Worm (Caenorhabditis elegans): Measurements from ENCODE around the gene igeg-2.
A peak's percentile ranks its signal among the peaks of the same experiment; 100 is the strongest.

Gene igeg-2

ce11 chrX:11472953-11473671 is 26.7 kb upstream of the igeg-2 start:
- TF ChIP-seq sem-4 (tag; optimal IDR thresholded peaks at IDR 0.05), result peak; percentile 4
- peak; percentile 81 for TF ChIP-seq mab-5 (tag; optimal IDR thresholded peaks at IDR 0.05)
- TF ChIP-seq fos-1 (tag; optimal IDR thresholded peaks at IDR 0.05), result no peak
- TF ChIP-seq snpc-4 (tag; optimal IDR thresholded peaks at IDR 0.05), result no peak
- peak; percentile 84 for TF ChIP-seq Y55F3AM.14 (GFP tag; optimal IDR thresholded peaks at IDR 0.05)
- peak; percentile 57 to 86 for TF ChIP-seq mdl-1 (tag; optimal IDR thresholded peaks at IDR 0.05)
- TF ChIP-seq lsy-2 (tag; optimal IDR thresholded peaks at IDR 0.05), result peak; percentile 12 to 56
- TF ChIP-seq nhr-129 (tag; optimal IDR thresholded peaks at IDR 0.05), result peak; percentile 66
- TF ChIP-seq ceh-82 (tag; optimal IDR thresholded peaks at IDR 0.05), result peak; percentile 10
- TF ChIP-seq zag-1 (tag; optimal IDR thresholded peaks at IDR 0.05), result peak; percentile 55
- TF ChIP-seq crh-2 (tag; optimal IDR thresholded peaks at IDR 0.05), result peak; percentile 43
- TF ChIP-seq sma-9 (GFP tag; optimal IDR thresholded peaks at IDR 0.05), result peak; percentile 62
- no peak for TF ChIP-seq sma-9 (tag; optimal IDR thresholded peaks at IDR 0.05)
- peak; percentile 56 for TF ChIP-seq C34F6.9 (tag; optimal IDR thresholded peaks at IDR 0.05)
- TF ChIP-seq ztf-11 (tag; optimal IDR thresholded peaks at IDR 0.05), result no peak
- peak; percentile 5 for TF ChIP-seq ztf-4 (tag; optimal IDR thresholded peaks at IDR 0.05)
- peak; percentile 42 for TF ChIP-seq unc-55 (GFP tag; optimal IDR thresholded peaks at IDR 0.05)
- TF ChIP-seq ztf-1 (GFP tag; conservative IDR thresholded peaks at IDR 0.05), result 0 out of 2 replicates have a peak, but pooled peaks have one; percentile 21
- TF ChIP-seq F13H6.1 (tag; optimal IDR thresholded peaks at IDR 0.05), result peak; percentile 85
- TF ChIP-seq lin-11 (tag; optimal IDR thresholded peaks at IDR 0.05), result no peak

ce11 chrX:11472407-11472806 is 26.0 kb upstream of the igeg-2 start:
- TF ChIP-seq ceh-16 (tag; optimal IDR thresholded peaks at IDR 0.05), result no peak
- peak; percentile 1 for TF ChIP-seq crh-2 (tag; optimal IDR thresholded peaks at IDR 0.05)
- TF ChIP-seq nhr-11 (tag; optimal IDR thresholded peaks at IDR 0.05), result no peak

ce11 chrX:11471893-11472292 is 25.5 kb upstream of the igeg-2 start:
- peak; percentile 17 for TF ChIP-seq snpc-4 (tag; optimal IDR thresholded peaks at IDR 0.05)
- no peak for TF ChIP-seq elt-3 (tag; optimal IDR thresholded peaks at IDR 0.05)
- no peak for TF ChIP-seq mbf-1 (tag; optimal IDR thresholded peaks at IDR 0.05)
- TF ChIP-seq unc-62 (GFP tag; optimal IDR thresholded peaks at IDR 0.05), result no peak
- peak; percentile 72 for TF ChIP-seq sem-4 (tag; optimal IDR thresholded peaks at IDR 0.05)
- peak; percentile 13 for TF ChIP-seq sma-3 (GFP tag; optimal IDR thresholded peaks at IDR 0.05)
- TF ChIP-seq nhr-25 (tag; optimal IDR thresholded peaks at IDR 0.05), result peak; percentile 63
- TF ChIP-seq crh-2 (tag; optimal IDR thresholded peaks at IDR 0.05), result peak; percentile 77
- TF ChIP-seq nhr-237 (tag; optimal IDR thresholded peaks at IDR 0.05), result no peak
- TF ChIP-seq nhr-11 (tag; optimal IDR thresholded peaks at IDR 0.05), result no peak
- TF ChIP-seq dmd-4 (tag; optimal IDR thresholded peaks at IDR 0.05), result no peak
- TF ChIP-seq mab-5 (tag; optimal IDR thresholded peaks at IDR 0.05), result no peak
- no peak for TF ChIP-seq peb-1 (tag; optimal IDR thresholded peaks at IDR 0.05)
- TF ChIP-seq ztf-1 (GFP tag; conservative IDR thresholded peaks at IDR 0.05), result no peak
- TF ChIP-seq ZK546.5 (tag; optimal IDR thresholded peaks at IDR 0.05), result no peak
- peak; percentile 87 for TF ChIP-seq F13H6.1 (tag; optimal IDR thresholded peaks at IDR 0.05)
- peak; percentile 82 for TF ChIP-seq C34F6.9 (tag; optimal IDR thresholded peaks at IDR 0.05)
- no peak for TF ChIP-seq nhr-12 (tag; optimal IDR thresholded peaks at IDR 0.05)
- no peak for TF ChIP-seq nhr-23 (tag; optimal IDR thresholded peaks at IDR 0.05)
- TF ChIP-seq lin-11 (tag; optimal IDR thresholded peaks at IDR 0.05), result peak; percentile 73
- no peak for TF ChIP-seq gmeb-1 (tag; optimal IDR thresholded peaks at IDR 0.05)
- TF ChIP-seq skn-1 (tag; optimal IDR thresholded peaks at IDR 0.05), result no peak
- no peak for TF ChIP-seq ceh-82 (tag; optimal IDR thresholded peaks at IDR 0.05)
- peak; percentile 85 for TF ChIP-seq sma-9 (GFP tag; optimal IDR thresholded peaks at IDR 0.05)
- TF ChIP-seq sma-9 (tag; optimal IDR thresholded peaks at IDR 0.05), result no peak
- peak; percentile 84 for TF ChIP-seq nhr-129 (tag; optimal IDR thresholded peaks at IDR 0.05)
- no peak for TF ChIP-seq nhr-77 (tag; optimal IDR thresholded peaks at IDR 0.05)
- no peak for TF ChIP-seq elt-1 (tag; optimal IDR thresholded peaks at IDR 0.05)
- TF ChIP-seq nhr-6 (tag; optimal IDR thresholded peaks at IDR 0.05), result peak; percentile 79
- TF ChIP-seq ama-1 (optimal IDR thresholded peaks at IDR 0.05), result peak; percentile 56
- peak; percentile 72 to 82 for TF ChIP-seq mdl-1 (tag; optimal IDR thresholded peaks at IDR 0.05)
- peak; percentile 62 for TF ChIP-seq fos-1 (tag; optimal IDR thresholded peaks at IDR 0.05)
- peak; percentile 86 for TF ChIP-seq ztf-4 (tag; optimal IDR thresholded peaks at IDR 0.05)
- no peak for TF ChIP-seq lin-39 (tag; optimal IDR thresholded peaks at IDR 0.05)
- TF ChIP-seq nhr-10 (tag; optimal IDR thresholded peaks at IDR 0.05), result no peak
- TF ChIP-seq blmp-1 (tag; optimal IDR thresholded peaks at IDR 0.05; ENCODE audit: insufficient read depth), result peak; percentile 49
- TF ChIP-seq aly-2 (tag; optimal IDR thresholded peaks at IDR 0.05), result no peak
- TF ChIP-seq egl-27 (tag; optimal IDR thresholded peaks at IDR 0.05), result peak; percentile 19
- TF ChIP-seq unc-39 (tag; optimal IDR thresholded peaks at IDR 0.05), result no peak
- TF ChIP-seq lsy-2 (tag; optimal IDR thresholded peaks at IDR 0.05), result peak in 1 of 2 experiments; percentile 77
- TF ChIP-seq Y55F3AM.14 (GFP tag; optimal IDR thresholded peaks at IDR 0.05), result peak; percentile 80
- TF ChIP-seq lin-13 (GFP tag; optimal IDR thresholded peaks at IDR 0.05), result peak; percentile 31
- TF ChIP-seq zag-1 (tag; optimal IDR thresholded peaks at IDR 0.05), result peak; percentile 33
- TF ChIP-seq unc-55 (GFP tag; optimal IDR thresholded peaks at IDR 0.05), result peak; percentile 9
- no peak for TF ChIP-seq ceh-16 (tag; optimal IDR thresholded peaks at IDR 0.05)

Measured in whole organism, L2 larva.